Worm (Caenorhabditis elegans) whole organism, young adult: ENCODE measurements around the gene cest-1.1.
A peak's percentile ranks its signal among the peaks of the same experiment; 100 is the strongest.

Experiments
- B0019.2 ChIP-seq: fragments of 200-800 bp; sonication (Bioruptor generic); conservative IDR thresholded peaks from 2 replicates; pipeline ENCODE4 v1.3.6; 2022; ENCODE audit warnings: missing genetic modification reagents, missing genetic modification characterization, missing compliant biosample characterization
- C06A6.2 ChIP-seq: fragments of 200-800 bp; sonication (Bioruptor generic); conservative IDR thresholded peaks from 2 replicates; pipeline ENCODE4 v1.3.6; 2022; ENCODE audit warnings: missing genetic modification characterization, missing compliant biosample characterization
- C17E4.6 ChIP-seq: fragments of 200-800 bp; sonication (Bioruptor generic); IDR thresholded peaks from 2 replicates; pipeline ENCODE4 v1.3.6; 2022; ENCODE audit warnings: missing genetic modification reagents, missing genetic modification characterization, missing compliant biosample characterization
- F33H1.4 ChIP-seq: fragments of 200-800 bp; sonication (Bioruptor generic); IDR thresholded peaks from 2 replicates; pipeline ENCODE4 v1.3.6; 2022; ENCODE audit warnings: missing genetic modification reagents, missing genetic modification characterization, missing compliant biosample characterization
- F49E8.2 ChIP-seq: sonication (generic microtip); optimal IDR thresholded peaks from 3 replicates; lab custom pipeline; 2017; ENCODE audit warnings: missing genetic modification characterization, mild to moderate bottlenecking, missing compliant biosample characterization, antibody characterized with exemption, moderate library complexity; ENCODE audit not compliant: insufficient read depth
- F52B5.7 ChIP-seq: sonication (generic microtip); optimal IDR thresholded peaks from 2 replicates; lab custom pipeline; 2016; ENCODE audit warnings: mild to moderate bottlenecking, missing genetic modification characterization, missing compliant biosample characterization
- F55B11.4 ChIP-seq: sonication (generic microtip); optimal IDR thresholded peaks from 2 replicates; lab custom pipeline; 2016; ENCODE audit warnings: missing compliant biosample characterization, missing genetic modification characterization, borderline replicate concordance; ENCODE audit not compliant: insufficient read depth
- T26A5.8 ChIP-seq: sonication (generic microtip); optimal IDR thresholded peaks from 2 replicates; lab custom pipeline; 2016; ENCODE audit warnings: missing genetic modification characterization, missing compliant biosample characterization
- Y53G8AR.9 ChIP-seq: fragments of 200-800 bp; sonication (Bioruptor generic); conservative IDR thresholded peaks from 2 replicates; pipeline ENCODE4 v1.3.6; 2022; ENCODE audit warnings: missing genetic modification reagents, missing genetic modification characterization, missing compliant biosample characterization
- Y56A3A.18 ChIP-seq: fragments of 200-800 bp; sonication (Bioruptor generic); IDR thresholded peaks from 2 replicates; pipeline ENCODE4 v1.3.6; 2022; ENCODE audit warnings: missing genetic modification reagents, missing genetic modification characterization, missing compliant biosample characterization
- Y79H2A.3 ChIP-seq: fragments of 200-800 bp; sonication (Bioruptor generic); conservative IDR thresholded peaks from 2 replicates; pipeline ENCODE4 v1.3.6; 2022; ENCODE audit warnings: missing genetic modification reagents, missing genetic modification characterization, missing compliant biosample characterization
- ZK185.1 ChIP-seq: sonication (generic microtip); optimal IDR thresholded peaks from 2 replicates; lab custom pipeline; 2016; ENCODE audit warnings: mild to moderate bottlenecking, missing genetic modification characterization, missing compliant biosample characterization; ENCODE audit not compliant: poor library complexity, severe bottlenecking
- athp-1 ChIP-seq: sonication (generic microtip); optimal IDR thresholded peaks from 2 replicates; lab custom pipeline; 2017; ENCODE audit warnings: mild to moderate bottlenecking, missing genetic modification characterization, missing compliant biosample characterization
- attf-3 ChIP-seq: fragments of 200-800 bp; sonication (Bioruptor generic); conservative IDR thresholded peaks from 2 replicates; pipeline ENCODE4 v1.3.6; 2022; ENCODE audit warnings: missing genetic modification reagents, missing genetic modification characterization, missing compliant biosample characterization
- ccch-3 ChIP-seq: fragments of 200-800 bp; sonication (Bioruptor generic); optimal IDR thresholded peaks from 2 replicates; lab custom pipeline; 2018; ENCODE audit warnings: mild to moderate bottlenecking, missing genetic modification characterization, missing compliant biosample characterization
- cebp-2 ChIP-seq: fragments of 200-800 bp; sonication (Bioruptor generic); IDR thresholded peaks from 2 replicates; pipeline ENCODE4 v1.3.6; 2022; ENCODE audit warnings: missing genetic modification characterization, missing compliant biosample characterization
- ceh-100 ChIP-seq: fragments of 200-800 bp; sonication (Bioruptor generic); IDR thresholded peaks from 2 replicates; pipeline ENCODE4 v1.3.6; 2022; ENCODE audit warnings: missing genetic modification reagents, missing genetic modification characterization, missing compliant biosample characterization
- ceh-40 ChIP-seq: fragments of 200-800 bp; sonication (Bioruptor generic); IDR thresholded peaks from 2 replicates; pipeline ENCODE4 v1.3.6; 2022; ENCODE audit warnings: missing genetic modification characterization, missing compliant biosample characterization
- ceh-91 ChIP-seq: fragments of 200-800 bp; sonication (Bioruptor generic); IDR thresholded peaks from 2 replicates; pipeline ENCODE4 v1.3.6; 2022; ENCODE audit warnings: missing genetic modification reagents, missing genetic modification characterization, missing compliant biosample characterization
- dox-1 ChIP-seq: fragments of 200-800 bp; sonication (Bioruptor generic); IDR thresholded peaks from 2 replicates; pipeline ENCODE4 v1.3.6; 2022; ENCODE audit warnings: missing genetic modification reagents, missing genetic modification characterization, missing compliant biosample characterization
- dpff-1 ChIP-seq: sonication (generic microtip); optimal IDR thresholded peaks from 2 replicates; lab custom pipeline; 2017; ENCODE audit warnings: mild to moderate bottlenecking, missing genetic modification characterization, missing compliant biosample characterization
- ekl-4 ChIP-seq: fragments of 200-800 bp; sonication (Bioruptor generic); IDR thresholded peaks from 2 replicates; pipeline ENCODE4 v1.3.6; 2022; ENCODE audit warnings: missing genetic modification reagents, missing genetic modification characterization, missing compliant biosample characterization
- gei-17 ChIP-seq: fragments of 200-800 bp; sonication (Bioruptor generic); optimal IDR thresholded peaks from 2 replicates; lab custom pipeline; 2018; ENCODE audit warnings: mild to moderate bottlenecking, missing genetic modification characterization, missing compliant biosample characterization
- hmg-20 ChIP-seq: fragments of 200-800 bp; sonication (Bioruptor generic); IDR thresholded peaks from 2 replicates; pipeline ENCODE4 v1.3.6; 2022; ENCODE audit warnings: missing genetic modification reagents, missing genetic modification characterization, missing compliant biosample characterization
- hsf-1 ChIP-seq: fragments of 200-800 bp; sonication (Bioruptor generic); IDR thresholded peaks from 2 replicates; pipeline ENCODE4 v1.3.6; 2022; ENCODE audit warnings: missing genetic modification reagents, missing genetic modification characterization, missing compliant biosample characterization
- let-526 ChIP-seq: fragments of 200-800 bp; sonication (Bioruptor generic); IDR thresholded peaks from 2 replicates; pipeline ENCODE4 v1.3.6; 2022; ENCODE audit warnings: missing genetic modification reagents, missing genetic modification characterization, missing compliant biosample characterization
- let-607 ChIP-seq, 2 experiments: fragments of 200-800 bp in 1 of 2; sonication (Bioruptor generic) in 1 of 2; sonication (generic microtip) in 1 of 2; optimal IDR thresholded peaks; 2 replicates each; lab custom pipeline; 2016 to 2018; ENCODE audit warnings: mild to moderate bottlenecking in 2 of 2, missing compliant biosample characterization in 2 of 2, missing genetic modification characterization in 2 of 2, moderate library complexity in 2 of 2, missing genotype in 1 of 2
- lin-35 ChIP-seq, 3 experiments: fragments of 150-350 bp in 2 of 3; sonication (generic microtip) in 1 of 3; optimal IDR thresholded peaks; 2 replicates each; lab custom pipeline; 2014 to 2018; ENCODE audit warnings: missing biosample characterization in 3 of 3, missing genetic modification characterization in 3 of 3, missing genetic modification reagents in 3 of 3
- lsy-27 ChIP-seq: sonication (generic microtip); optimal IDR thresholded peaks from 2 replicates; lab custom pipeline; 2017; ENCODE audit warnings: missing genetic modification characterization, mild to moderate bottlenecking, missing compliant biosample characterization, antibody characterized with exemption, missing genotype, borderline replicate concordance; ENCODE audit not compliant: insufficient read depth
- mcd-1 ChIP-seq: fragments of 200-800 bp; sonication (Bioruptor generic); IDR thresholded peaks from 2 replicates; pipeline ENCODE4 v1.3.6; 2022; ENCODE audit warnings: missing genetic modification reagents, missing genetic modification characterization, missing compliant biosample characterization
- nfya-1 ChIP-seq: sonication (generic microtip); optimal IDR thresholded peaks from 2 replicates; lab custom pipeline; 2017; ENCODE audit warnings: antibody characterized with exemption, missing compliant biosample characterization, missing genetic modification characterization, borderline replicate concordance; ENCODE audit not compliant: insufficient read depth
- nfya-2 ChIP-seq: fragments of 200-800 bp; sonication (Bioruptor generic); IDR thresholded peaks from 2 replicates; pipeline ENCODE4 v1.3.6; 2022; ENCODE audit warnings: missing genetic modification reagents, missing genetic modification characterization, missing compliant biosample characterization
- nhr-179 ChIP-seq: sonication (generic microtip); optimal IDR thresholded peaks from 2 replicates; lab custom pipeline; 2016; ENCODE audit warnings: mild to moderate bottlenecking, missing genetic modification characterization, missing compliant biosample characterization
- nhr-80 ChIP-seq: sonication (generic microtip); optimal IDR thresholded peaks from 2 replicates; lab custom pipeline; 2016; ENCODE audit warnings: missing genetic modification characterization, missing compliant biosample characterization
- rcor-1 ChIP-seq: fragments of 200-800 bp; sonication (Bioruptor generic); IDR thresholded peaks from 2 replicates; pipeline ENCODE4 v1.3.6; 2022; ENCODE audit warnings: missing genetic modification reagents, missing genetic modification characterization, missing compliant biosample characterization
- rec-8 ChIP-seq, 2 experiments: sonication (generic microtip); optimal IDR thresholded peaks; 2 replicates each; lab custom pipeline; 2016; ENCODE audit warnings: mild to moderate bottlenecking in 2 of 2, missing genetic modification characterization in 2 of 2, missing genetic modification reagents in 2 of 2, missing genotype in 2 of 2, missing biosample characterization in 1 of 2, missing compliant biosample characterization in 1 of 2, moderate library complexity in 1 of 2
- sea-2 ChIP-seq: fragments of 200-800 bp; sonication (Bioruptor generic); IDR thresholded peaks from 2 replicates; pipeline ENCODE4 v1.3.6; 2022; ENCODE audit warnings: missing genetic modification characterization, missing compliant biosample characterization
- snpc-1.1 ChIP-seq: sonication (generic microtip); optimal IDR thresholded peaks from 2 replicates; lab custom pipeline; 2017; ENCODE audit warnings: missing genetic modification characterization, mild to moderate bottlenecking, missing compliant biosample characterization, antibody characterized with exemption, moderate library complexity, missing genotype, missing genetic modification reagents; ENCODE audit not compliant: insufficient read depth
- snpc-3.4 ChIP-seq: sonication (generic microtip); optimal IDR thresholded peaks from 2 replicates; lab custom pipeline; 2017; ENCODE audit warnings: missing genetic modification characterization, mild to moderate bottlenecking, missing compliant biosample characterization, antibody characterized with exemption, moderate library complexity, missing genotype, missing genetic modification reagents
- sptf-2 ChIP-seq: fragments of 200-800 bp; sonication (Bioruptor generic); optimal IDR thresholded peaks from 2 replicates; lab custom pipeline; 2018; ENCODE audit warnings: mild to moderate bottlenecking, missing genetic modification characterization, missing compliant biosample characterization
- tbp1 ChIP-seq: fragments of 200-800 bp; sonication (Bioruptor generic); optimal IDR thresholded peaks from 2 replicates; lab custom pipeline; 2018; ENCODE audit warnings: mild to moderate bottlenecking, missing genetic modification characterization, missing compliant biosample characterization
- tbx-9 ChIP-seq: sonication (generic microtip); optimal IDR thresholded peaks from 2 replicates; lab custom pipeline; 2016; ENCODE audit warnings: borderline replicate concordance, missing genetic modification characterization, inconsistent platforms, missing compliant biosample characterization
- tlf-1 ChIP-seq: fragments of 200-800 bp; sonication (Bioruptor generic); optimal IDR thresholded peaks from 2 replicates; lab custom pipeline; 2018; ENCODE audit warnings: mild to moderate bottlenecking, missing genetic modification characterization, missing compliant biosample characterization
- unc-130 ChIP-seq: sonication (generic microtip); optimal IDR thresholded peaks from 2 replicates; lab custom pipeline; 2016; ENCODE audit warnings: missing genetic modification reagents, missing genetic modification characterization, missing compliant biosample characterization
- xnd-1 ChIP-seq: sonication (generic microtip); optimal IDR thresholded peaks from 2 replicates; lab custom pipeline; 2016; ENCODE audit warnings: missing genotype, missing genetic modification reagents, missing genetic modification characterization, missing compliant biosample characterization
- ztf-6 ChIP-seq: fragments of 200-800 bp; sonication (Bioruptor generic); IDR thresholded peaks from 2 replicates; pipeline ENCODE4 v1.3.6; 2022; ENCODE audit warnings: missing genetic modification reagents, missing genetic modification characterization, missing compliant biosample characterization

The cest-1.1 gene

ce11 chrV:14200086-14200485 lies 33.6 kb upstream of the cest-1.1 start (continued):
- TF ChIP-seq Y56A3A.18 (GFP tag; lab: Robert Waterston, UW) (no peak), attf-3 (no peak), let-526 (GFP tag; lab: Robert Waterston, UW) (peak; percentile 76), ceh-100 (GFP tag; lab: Robert Waterston, UW) (peak; percentile 63), nhr-179 (tag; lab: Kevin White, UChicago) (no peak), ZK185.1 (tag; lab: Kevin White, UChicago) (peak; percentile 50), nhr-80 (tag; lab: Kevin White, UChicago) (peak; percentile 95), tlf-1 (GFP tag; lab: Kevin White, UChicago) (peak; percentile 68), lsy-27 (no peak), rec-8 (tag; optimal IDR thresholded peaks at IDR 0.05; lab: Kevin White, UChicago) (no peak), Y53G8AR.9 (0 out of 2 replicates have a peak, but pooled peaks have one; percentile 27), dox-1 (GFP tag; lab: Robert Waterston, UW) (peak; percentile 85), tbp1 (peak; percentile 65), lin-35 (GFP tag; optimal IDR thresholded peaks at IDR 0.05; lab: Kevin White, UChicago) (peak in 1 of 3 experiments; percentile 84), tbx-9 (tag; lab: Kevin White, UChicago) (no peak)

ce11 chrV:14197651-14198050 lies 31.1 kb upstream of the cest-1.1 start:
- TF ChIP-seq snpc-1.1 (tag; lab: Kevin White, UChicago) (no peak), nfya-2 (no peak), lsy-27 (no peak), hsf-1 (GFP tag; lab: Robert Waterston, UW) (no peak), F49E8.2 (no peak), nfya-1 (no peak), dpff-1 (tag; lab: Kevin White, UChicago) (no peak), F55B11.4 (tag; lab: Kevin White, UChicago) (no peak), let-607 (tag; optimal IDR thresholded peaks at IDR 0.05; lab: Kevin White, UChicago) (no peak), xnd-1 (tag; lab: Kevin White, UChicago) (no peak), ekl-4 (GFP tag; lab: Robert Waterston, UW) (peak; percentile 35; the same call in 1 of the 2 replicates), ccch-3 (GFP tag; lab: Kevin White, UChicago) (no peak), unc-130 (GFP tag; lab: Kevin White, UChicago) (no peak), C17E4.6 (no peak), ztf-6 (no peak), F52B5.7 (tag; lab: Kevin White, UChicago) (peak; percentile 44), B0019.2 (0 out of 2 replicates have a peak, but pooled peaks have one; percentile 13), F33H1.4 (GFP tag; lab: Robert Waterston, UW) (no peak), Y53G8AR.9 (peak; percentile 60; the same call in 1 of the 2 replicates), hmg-20 (GFP tag; lab: Robert Waterston, UW) (no peak), sea-2 (no peak), snpc-3.4 (tag; lab: Kevin White, UChicago) (no peak), Y79H2A.3 (GFP tag; lab: Robert Waterston, UW) (no peak), T26A5.8 (tag; lab: Kevin White, UChicago) (no peak), mcd-1 (0 out of 2 replicates have a peak, but pooled peaks have one; percentile 10), sptf-2 (no peak), C06A6.2 (GFP tag; lab: Robert Waterston, UW) (peak; percentile 31; the same call in 1 of the 2 replicates), ceh-40 (no peak), gei-17 (GFP tag; lab: Kevin White, UChicago) (no peak), rec-8 (tag; optimal IDR thresholded peaks at IDR 0.05; lab: Kevin White, UChicago) (no peak), cebp-2 (GFP tag; lab: Robert Waterston, UW) (0 out of 2 replicates have a peak, but pooled peaks have one; percentile 16), athp-1 (no peak), rcor-1 (GFP tag; lab: Robert Waterston, UW) (no peak), ceh-91 (no peak)
